Worm (Caenorhabditis elegans) whole organism, L3 larva: ENCODE measurements around the gene nhx-1.
A peak's percentile ranks its signal among the peaks of the same experiment; 100 is the strongest.

Experiments
- R02D3.7 ChIP-seq: fragments of 150-350 bp; optimal IDR thresholded peaks from 2 replicates; lab custom pipeline; 2014; ENCODE audit warnings: missing biosample characterization, missing genetic modification characterization
- ZK546.5 ChIP-seq: sonication (generic microtip); optimal IDR thresholded peaks from 2 replicates; lab custom pipeline; 2017; ENCODE audit warnings: missing biosample characterization, missing genetic modification characterization
- aly-2 ChIP-seq: fragments of 150-350 bp; optimal IDR thresholded peaks from 2 replicates; lab custom pipeline; 2014; ENCODE audit warnings: missing biosample characterization, missing genetic modification characterization
- ama-1 ChIP-seq: fragments of 150-350 bp; optimal IDR thresholded peaks from 2 replicates; lab custom pipeline; 2018
- ceh-16 ChIP-seq: sonication (generic microtip); optimal IDR thresholded peaks from 2 replicates; lab custom pipeline; 2017; ENCODE audit warnings: missing biosample characterization, missing genetic modification characterization
- ceh-28 ChIP-seq: fragments of 150-350 bp; optimal IDR thresholded peaks from 2 replicates; lab custom pipeline; 2014; ENCODE audit warnings: missing biosample characterization, missing genetic modification reagents, missing genetic modification characterization
- ceh-82 ChIP-seq: fragments of 150-350 bp; optimal IDR thresholded peaks from 2 replicates; lab custom pipeline; 2014; ENCODE audit warnings: missing biosample characterization, missing genetic modification characterization
- ceh-9 ChIP-seq: sonication (generic microtip); optimal IDR thresholded peaks from 2 replicates; lab custom pipeline; 2018; ENCODE audit warnings: missing biosample characterization, missing genetic modification characterization
- daf-12 ChIP-seq: fragments of 150-350 bp; optimal IDR thresholded peaks from 2 replicates; lab custom pipeline; 2014; ENCODE audit warnings: missing biosample characterization, missing genetic modification reagents, missing genetic modification characterization
- egl-27 ChIP-seq: sonication (generic microtip); optimal IDR thresholded peaks from 4 replicates; lab custom pipeline; 2017; ENCODE audit warnings: missing biosample characterization, missing genetic modification reagents, missing genetic modification characterization
- egl-5 ChIP-seq: fragments of 150-350 bp; optimal IDR thresholded peaks from 2 replicates; lab custom pipeline; 2017; ENCODE audit warnings: missing biosample characterization, missing genetic modification reagents, missing genetic modification characterization, inconsistent platforms
- elt-1 ChIP-seq: fragments of 150-350 bp; optimal IDR thresholded peaks from 2 replicates; lab custom pipeline; 2014; ENCODE audit warnings: missing biosample characterization, missing genetic modification characterization
- elt-2 ChIP-seq: sonication (generic microtip); optimal IDR thresholded peaks from 2 replicates; lab custom pipeline; 2016; ENCODE audit warnings: missing genetic modification reagents, mild to moderate bottlenecking, missing genetic modification characterization, missing compliant biosample characterization
- elt-3 ChIP-seq, 3 experiments: fragments of 150-350 bp in 1 of 3; sonication (generic microtip) in 2 of 3; optimal IDR thresholded peaks; 2 replicates in 2 of 3; 4 replicates in 1 of 3; lab custom pipeline; 2014 to 2017; ENCODE audit warnings: missing biosample characterization in 3 of 3, missing genetic modification characterization in 3 of 3
- eor-1 ChIP-seq, 2 experiments: fragments of 150-350 bp; optimal IDR thresholded peaks; 2 replicates each; lab custom pipeline; 2014 to 2018; ENCODE audit warnings: missing biosample characterization in 2 of 2, missing genetic modification characterization in 2 of 2
- fkh-10 ChIP-seq: sonication (generic microtip); optimal IDR thresholded peaks from 2 replicates; lab custom pipeline; 2017; ENCODE audit warnings: missing biosample characterization, missing genetic modification reagents, missing genetic modification characterization
- fkh-2 ChIP-seq: fragments of 150-350 bp; optimal IDR thresholded peaks from 2 replicates; lab custom pipeline; 2014; ENCODE audit warnings: missing biosample characterization, missing genetic modification reagents, missing genetic modification characterization
- fos-1 ChIP-seq: fragments of 150-350 bp; optimal IDR thresholded peaks from 2 replicates; lab custom pipeline; 2014; ENCODE audit warnings: missing biosample characterization, missing genetic modification characterization
- hmg-11 ChIP-seq: sonication (generic microtip); optimal IDR thresholded peaks from 2 replicates; lab custom pipeline; 2016; ENCODE audit warnings: missing genetic modification characterization, missing compliant biosample characterization
- jun-1 ChIP-seq: fragments of 150-350 bp; optimal IDR thresholded peaks from 2 replicates; lab custom pipeline; 2014; ENCODE audit warnings: missing biosample characterization, missing genetic modification reagents, missing genetic modification characterization
- lin-15B ChIP-seq: fragments of 150-350 bp; optimal IDR thresholded peaks from 2 replicates; lab custom pipeline; 2014; ENCODE audit warnings: missing biosample characterization, missing genetic modification characterization
- lin-39 ChIP-seq: fragments of 150-350 bp; optimal IDR thresholded peaks from 2 replicates; lab custom pipeline; 2018; ENCODE audit warnings: missing biosample characterization, missing genetic modification reagents, missing genetic modification characterization
- lsy-12 ChIP-seq: sonication (generic microtip); optimal IDR thresholded peaks from 2 replicates; lab custom pipeline; 2016; ENCODE audit warnings: mild to moderate bottlenecking, missing genetic modification characterization, missing compliant biosample characterization
- mdl-1 ChIP-seq: fragments of 150-350 bp; optimal IDR thresholded peaks from 2 replicates; lab custom pipeline; 2014; ENCODE audit warnings: missing biosample characterization, missing genetic modification characterization
- mml-1 ChIP-seq: fragments of 150-350 bp; sonication (generic microtip); optimal IDR thresholded peaks from 3 replicates; lab custom pipeline; 2014; ENCODE audit warnings: missing biosample characterization, missing genetic modification characterization
- nfya-1 ChIP-seq: sonication (generic microtip); optimal IDR thresholded peaks from 2 replicates; lab custom pipeline; 2017; ENCODE audit warnings: missing genetic modification characterization, mild to moderate bottlenecking, missing compliant biosample characterization, antibody characterized with exemption, moderate library complexity; ENCODE audit not compliant: insufficient read depth
- nhr-11 ChIP-seq: fragments of 150-350 bp; optimal IDR thresholded peaks from 2 replicates; lab custom pipeline; 2014; ENCODE audit warnings: missing biosample characterization, missing genetic modification characterization
- nhr-12 ChIP-seq: fragments of 150-350 bp; optimal IDR thresholded peaks from 2 replicates; lab custom pipeline; 2014; ENCODE audit warnings: missing biosample characterization, missing genetic modification characterization
- nhr-23 ChIP-seq: fragments of 150-350 bp; optimal IDR thresholded peaks from 2 replicates; lab custom pipeline; 2014; ENCODE audit warnings: missing biosample characterization, missing genetic modification reagents, missing genetic modification characterization
- nhr-237 ChIP-seq: fragments of 150-350 bp; optimal IDR thresholded peaks from 2 replicates; lab custom pipeline; 2014; ENCODE audit warnings: missing biosample characterization, missing genetic modification characterization
- nhr-25 ChIP-seq: sonication (generic microtip); optimal IDR thresholded peaks from 2 replicates; lab custom pipeline; 2017; ENCODE audit warnings: missing biosample characterization, missing genetic modification characterization
- nhr-28 ChIP-seq: fragments of 150-350 bp; optimal IDR thresholded peaks from 2 replicates; lab custom pipeline; 2014; ENCODE audit warnings: missing biosample characterization, missing genetic modification characterization
- nhr-43 ChIP-seq: sonication (generic microtip); optimal IDR thresholded peaks from 2 replicates; lab custom pipeline; 2016; ENCODE audit warnings: mild to moderate bottlenecking, missing genetic modification characterization, missing compliant biosample characterization; ENCODE audit not compliant: poor library complexity, severe bottlenecking
- nhr-67 ChIP-seq: fragments of 150-350 bp; optimal IDR thresholded peaks from 2 replicates; lab custom pipeline; 2014; ENCODE audit warnings: missing biosample characterization, missing genetic modification characterization
- nhr-76 ChIP-seq: fragments of 150-350 bp; sonication (generic microtip); optimal IDR thresholded peaks from 5 replicates; lab custom pipeline; 2014; ENCODE audit warnings: missing biosample characterization, missing genetic modification characterization
- nhr-77 ChIP-seq: fragments of 150-350 bp; optimal IDR thresholded peaks from 2 replicates; lab custom pipeline; 2014; ENCODE audit warnings: missing biosample characterization, missing genetic modification characterization
- pha-4 ChIP-seq: fragments of 150-350 bp; optimal IDR thresholded peaks from 2 replicates; lab custom pipeline; 2014; ENCODE audit warnings: missing biosample characterization, missing genetic modification reagents, missing genetic modification characterization
- pqm-1 ChIP-seq: fragments of 150-350 bp; optimal IDR thresholded peaks from 2 replicates; lab custom pipeline; 2017; ENCODE audit warnings: missing biosample characterization, missing genetic modification characterization, inconsistent platforms
- sea-2 ChIP-seq: fragments of 150-350 bp; sonication (generic microtip); optimal IDR thresholded peaks from 4 replicates; lab custom pipeline; 2014; ENCODE audit warnings: missing biosample characterization, missing genetic modification reagents, missing genetic modification characterization
- skn-1 ChIP-seq: fragments of 150-350 bp; optimal IDR thresholded peaks from 2 replicates; lab custom pipeline; 2014; ENCODE audit warnings: missing biosample characterization, missing genetic modification characterization
- snpc-4 ChIP-seq: fragments of 150-350 bp; optimal IDR thresholded peaks from 2 replicates; lab custom pipeline; 2014; ENCODE audit warnings: missing biosample characterization, missing genetic modification characterization
- tbx-2 ChIP-seq: sonication (generic microtip); optimal IDR thresholded peaks from 2 replicates; lab custom pipeline; 2016; ENCODE audit warnings: mild to moderate bottlenecking, missing genetic modification characterization, missing compliant biosample characterization
- unc-39 ChIP-seq: sonication (generic microtip); optimal IDR thresholded peaks from 4 replicates; lab custom pipeline; 2017; ENCODE audit warnings: missing biosample characterization, missing genetic modification characterization
- unc-62 ChIP-seq: fragments of 150-350 bp; sonication (generic microtip); optimal IDR thresholded peaks from 4 replicates; lab custom pipeline; 2014; ENCODE audit warnings: missing biosample characterization, missing genetic modification reagents, missing genetic modification characterization
- zag-1 ChIP-seq: fragments of 150-350 bp; optimal IDR thresholded peaks from 2 replicates; lab custom pipeline; 2014; ENCODE audit warnings: missing biosample characterization, missing genetic modification characterization
- ztf-11 ChIP-seq: fragments of 150-350 bp; optimal IDR thresholded peaks from 2 replicates; lab custom pipeline; 2014; ENCODE audit warnings: missing biosample characterization, missing genetic modification characterization
- ztf-4 ChIP-seq: fragments of 150-350 bp; optimal IDR thresholded peaks from 2 replicates; lab custom pipeline; 2014; ENCODE audit warnings: missing biosample characterization, missing genetic modification characterization

nhx-1 gene

DNA sequence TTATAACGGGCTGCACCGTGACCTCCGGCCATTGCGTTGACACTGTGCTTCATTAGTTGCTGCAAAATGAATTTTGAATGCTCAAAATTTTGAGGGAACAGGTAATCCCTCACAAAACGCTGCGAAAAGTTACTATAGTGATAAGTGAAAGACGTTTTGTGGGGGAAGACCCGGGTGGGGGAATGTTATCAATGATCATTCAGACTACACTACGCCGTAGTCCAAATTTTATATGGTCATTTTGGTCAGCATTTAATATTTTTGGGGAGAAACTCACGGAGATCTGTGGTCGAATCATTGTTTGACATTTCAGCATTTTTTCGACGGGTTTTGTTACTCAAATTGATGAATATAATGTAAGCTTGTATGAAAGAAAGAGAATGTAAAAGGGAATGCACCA is 22.3 kb downstream of the nhx-1 start:
- TF ChIP-seq fkh-2 (tag; lab: Kevin White, UChicago): no peak
- no peak for TF ChIP-seq jun-1 (tag; lab: Kevin White, UChicago)
- TF ChIP-seq mml-1 (tag; lab: Kevin White, UChicago): no peak
- no peak for TF ChIP-seq nhr-76 (tag; lab: Kevin White, UChicago)
- TF ChIP-seq elt-2 (tag; lab: Kevin White, UChicago): peak; percentile 57
- TF ChIP-seq ceh-28 (tag; lab: Kevin White, UChicago): no peak
- no peak for TF ChIP-seq nhr-25 (tag; lab: Kevin White, UChicago)
- TF ChIP-seq daf-12 (tag; lab: Kevin White, UChicago): no peak
- TF ChIP-seq fos-1 (tag; lab: Kevin White, UChicago): no peak
- no peak for TF ChIP-seq nhr-67 (tag; lab: Kevin White, UChicago)
- peak; percentile 52 for TF ChIP-seq pqm-1 (tag; lab: Kevin White, UChicago)
- TF ChIP-seq sea-2 (GFP tag; lab: Kevin White, UChicago): no peak
- TF ChIP-seq lsy-12 (tag; lab: Kevin White, UChicago): no peak
- no peak for TF ChIP-seq ztf-4 (tag; lab: Kevin White, UChicago)

DNA sequence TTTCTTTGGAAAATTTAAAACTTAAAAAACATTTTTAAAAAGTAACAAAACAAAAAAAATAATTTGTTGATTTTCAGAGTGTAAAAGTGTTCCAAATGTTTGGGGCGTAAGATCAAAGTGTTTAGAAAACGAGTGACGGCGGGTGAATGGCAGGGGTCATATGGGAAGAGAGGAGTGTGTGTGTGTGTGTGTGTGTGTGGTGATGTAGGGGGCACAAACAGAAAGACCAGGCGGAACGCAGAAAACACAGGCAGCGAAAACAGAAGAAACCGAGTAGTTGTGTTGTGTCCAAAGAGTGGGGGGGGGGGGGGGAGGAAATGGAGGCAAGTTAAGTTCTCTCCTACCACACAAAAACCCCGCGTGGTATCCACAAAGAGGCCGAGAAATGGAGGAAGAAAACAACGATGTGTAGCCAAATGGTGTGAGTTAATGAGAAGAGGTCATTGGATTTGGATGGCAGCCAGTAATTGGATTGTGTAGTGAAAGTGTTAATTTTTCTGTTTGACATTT is 23.3 kb downstream of the nhx-1 start, which contains the start of gene B0395.3:
Gene B0395.3 (minus strand): TSS at position 51 of the 510 bp plus-strand sequence.
- TF ChIP-seq elt-3 (tag; optimal IDR thresholded peaks at IDR 0.05; lab: Kevin White, UChicago) (no peak), nhr-43 (tag; lab: Kevin White, UChicago) (no peak), nhr-77 (tag; lab: Kevin White, UChicago) (no peak), snpc-4 (tag; lab: Kevin White, UChicago) (no peak), nhr-11 (no peak), ceh-28 (tag; lab: Kevin White, UChicago) (no peak), ama-1 (lab: Kevin White, UChicago) (no peak), lin-39 (tag; lab: Kevin White, UChicago) (peak; percentile 51), nhr-23 (no peak), skn-1 (no peak), egl-5 (tag; lab: Kevin White, UChicago) (peak; percentile 58), elt-1 (tag; lab: Kevin White, UChicago) (no peak), hmg-11 (tag; lab: Kevin White, UChicago) (peak; percentile 69), aly-2 (no peak), nfya-1 (peak; percentile 41), jun-1 (tag; lab: Kevin White, UChicago) (no peak), unc-39 (tag; lab: Kevin White, UChicago) (no peak), ceh-9 (tag; lab: Kevin White, UChicago) (no peak), nhr-67 (tag; lab: Kevin White, UChicago) (no peak), ztf-4 (tag; lab: Kevin White, UChicago) (no peak), egl-27 (tag; lab: Kevin White, UChicago) (no peak), nhr-28 (no peak), mml-1 (tag; lab: Kevin White, UChicago) (no peak), ceh-16 (tag; lab: Kevin White, UChicago) (no peak), unc-62 (GFP tag; lab: Kevin White, UChicago) (no peak), R02D3.7 (no peak), pha-4 (tag; lab: Kevin White, UChicago) (peak; percentile 77), ZK546.5 (tag; lab: Kevin White, UChicago) (no peak), ceh-82 (tag; lab: Kevin White, UChicago) (no peak), lin-15B (tag; lab: Kevin White, UChicago) (no peak), mdl-1 (no peak), nhr-25 (tag; lab: Kevin White, UChicago) (peak; percentile 31), daf-12 (tag; lab: Kevin White, UChicago) (no peak), lsy-12 (tag; lab: Kevin White, UChicago) (no peak), eor-1 (tag; optimal IDR thresholded peaks at IDR 0.05; lab: Kevin White, UChicago) (no peak), nhr-237 (tag; lab: Kevin White, UChicago) (no peak), elt-2 (tag; lab: Kevin White, UChicago) (peak; percentile 44), tbx-2 (tag; lab: Kevin White, UChicago) (no peak), ztf-11 (tag; lab: Kevin White, UChicago) (no peak), pqm-1 (tag; lab: Kevin White, UChicago) (no peak), sea-2 (GFP tag; lab: Kevin White, UChicago) (no peak), fkh-10 (no peak), zag-1 (tag; lab: Kevin White, UChicago) (no peak), fkh-2 (tag; lab: Kevin White, UChicago) (no peak), nhr-76 (tag; lab: Kevin White, UChicago) (no peak), fos-1 (tag; lab: Kevin White, UChicago) (no peak), nhr-12 (tag; lab: Kevin White, UChicago) (no peak)
